Worm (Caenorhabditis elegans) whole organism, L4/young adult: ENCODE data around the gene K10G4.5.

ENCODE experiments used
- W03F9.2 ChIP-seq: fragments of 150-350 bp; optimal IDR thresholded peaks from 2 replicates; lab custom pipeline; 2014; ENCODE audit warnings: missing biosample characterization, missing genetic modification characterization
- dao-5 ChIP-seq: sonication (generic microtip); optimal IDR thresholded peaks from 2 replicates; lab custom pipeline; 2016; ENCODE audit warnings: missing genotype, missing genetic modification characterization, moderate library complexity, missing compliant biosample characterization

DNA sequence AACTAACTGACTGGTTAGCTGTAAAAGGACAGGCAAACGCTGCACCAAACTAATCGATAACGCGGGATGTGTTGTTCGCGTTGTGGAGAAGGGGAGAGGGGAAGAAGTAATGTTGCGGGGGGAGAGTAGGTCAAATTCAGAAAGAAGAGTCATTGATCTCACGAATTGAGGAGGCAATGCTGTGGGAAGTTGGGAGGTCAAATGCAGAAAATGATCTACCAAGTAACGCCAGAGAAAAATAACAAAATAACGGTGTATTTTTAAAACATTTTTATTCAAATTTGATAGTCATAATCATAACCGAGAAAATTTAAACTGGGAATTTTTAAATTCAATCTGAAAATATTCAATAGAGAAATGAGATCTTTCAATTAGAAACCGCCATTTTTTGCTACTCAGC lies 48.8 kb upstream of the K10G4.5 start, which contains the start of gene lsy-27:
- no peak for TF ChIP-seq W03F9.2
- TF ChIP-seq dao-5 (tag; lab: Kevin White, UChicago) = no peak
